Fruit fly (Drosophila melanogaster) whole organism, embryonic: ENCODE data around the gene CG43175.

ENCODE experiments used
- Bgb ChIP-seq: fragments of 200-800 bp; sonication (Bioruptor generic); IDR thresholded peaks from 2 replicates; pipeline ENCODE4 v1.3.6; 2022; ENCODE audit warnings: missing biosample characterization, missing genetic modification characterization; ENCODE audit not compliant: partially characterized antibody
- CG10462 ChIP-seq: fragments of 200-800 bp; sonication (Bioruptor generic); optimal IDR thresholded peaks from 2 replicates; lab custom pipeline; 2016; ENCODE audit warnings: missing biosample characterization, missing genetic modification characterization
- CG10979 ChIP-seq: fragments of 200-800 bp; sonication (Bioruptor generic); optimal IDR thresholded peaks from 2 replicates; lab custom pipeline; 2018; ENCODE audit warnings: missing biosample characterization, mild to moderate bottlenecking, missing genetic modification characterization, moderate library complexity
- CG11723 ChIP-seq: fragments of 200-800 bp; sonication (Bioruptor generic); optimal IDR thresholded peaks from 2 replicates; lab custom pipeline; 2017; ENCODE audit warnings: missing biosample characterization, mild to moderate bottlenecking, missing genetic modification characterization
- CG12391 ChIP-seq: fragments of 200-800 bp; sonication (Bioruptor generic); optimal IDR thresholded peaks from 3 replicates; lab custom pipeline; 2018; ENCODE audit warnings: missing biosample characterization, mild to moderate bottlenecking, missing genetic modification characterization, moderate library complexity
- CG17359 ChIP-seq: fragments of 200-800 bp; sonication (Bioruptor generic); optimal IDR thresholded peaks from 3 replicates; lab custom pipeline; 2018; ENCODE audit warnings: missing biosample characterization, mild to moderate bottlenecking, missing genetic modification characterization, moderate library complexity
- CG18011 ChIP-seq: fragments of 200-800 bp; sonication (Bioruptor generic); optimal IDR thresholded peaks from 2 replicates; lab custom pipeline; 2017; ENCODE audit warnings: missing biosample characterization, missing genetic modification characterization, mild to moderate bottlenecking, moderate library complexity, missing genotype
- CG2199 ChIP-seq: fragments of 200-800 bp; sonication (Bioruptor generic); IDR thresholded peaks from 3 replicates; pipeline ENCODE4 v1.3.6; 2022; ENCODE audit warnings: missing biosample characterization, missing genetic modification characterization
- CG6854 ChIP-seq: fragments of 200-800 bp; sonication (Bioruptor generic); optimal IDR thresholded peaks from 3 replicates; lab custom pipeline; 2017; ENCODE audit warnings: missing biosample characterization, mild to moderate bottlenecking, missing genetic modification characterization
- CG8924 ChIP-seq: fragments of 200-800 bp; optimal IDR thresholded peaks from 3 replicates; lab custom pipeline; 2019; ENCODE audit warnings: missing biosample characterization, mild to moderate bottlenecking, missing genetic modification characterization, moderate library complexity
- CG9932 ChIP-seq: fragments of 200-800 bp; sonication (Bioruptor generic); IDR thresholded peaks from 2 replicates; pipeline ENCODE4 v1.3.6; 2022; ENCODE audit warnings: missing biosample characterization, missing genetic modification characterization
- CHES-1-like ChIP-seq: fragments of 200-800 bp; sonication (Bioruptor generic); optimal IDR thresholded peaks from 2 replicates; lab custom pipeline; 2016; ENCODE audit warnings: missing biosample characterization, missing genetic modification characterization
- CoRest ChIP-seq: fragments of 200-800 bp; sonication (Bioruptor generic); optimal IDR thresholded peaks from 3 replicates; lab custom pipeline; 2018; ENCODE audit warnings: missing biosample characterization, mild to moderate bottlenecking, missing genetic modification characterization, moderate library complexity
- Drgx ChIP-seq: fragments of 200-800 bp; sonication (Bioruptor generic); IDR thresholded peaks from 2 replicates; pipeline ENCODE4 v1.3.6; 2022; ENCODE audit warnings: missing biosample characterization, missing genetic modification characterization
- Ets65A ChIP-seq: fragments of 200-800 bp; sonication (Bioruptor generic); peaks from one replicate; lab custom pipeline; 2016; ENCODE audit warnings: missing biosample characterization, missing genetic modification characterization
- Nf-YC ChIP-seq: fragments of 200-800 bp; optimal IDR thresholded peaks from 3 replicates; lab custom pipeline; 2019; ENCODE audit warnings: missing biosample characterization, mild to moderate bottlenecking, missing genetic modification characterization, moderate library complexity
- Six4 ChIP-seq: fragments of 200-800 bp; sonication (Bioruptor generic); optimal IDR thresholded peaks from 2 replicates; lab custom pipeline; 2016; ENCODE audit warnings: missing biosample characterization, missing genetic modification characterization
- Trl ChIP-seq, 3 experiments: fragments of >200 bp in 2 of 3; fragments of 200-800 bp in 1 of 3; sonication (Bioruptor generic) in 1 of 3; optimal IDR thresholded peaks; 2 replicates in 1 of 3; 3 replicates in 2 of 3; lab custom pipeline; 2016 to 2017; ENCODE audit warnings: missing biosample characterization in 1 of 3, missing genetic modification characterization in 1 of 3
- amos ChIP-seq: fragments of 200-800 bp; sonication (Bioruptor generic); IDR thresholded peaks from 2 replicates; pipeline ENCODE4 v1.3.6; 2022; ENCODE audit warnings: missing biosample characterization, missing genetic modification characterization; ENCODE audit not compliant: partially characterized antibody
- bbx ChIP-seq: fragments of 200-800 bp; sonication (Bioruptor generic); IDR thresholded peaks from 2 replicates; pipeline ENCODE4 v1.3.6; 2022; ENCODE audit warnings: missing biosample characterization, missing genetic modification characterization; ENCODE audit not compliant: partially characterized antibody
- br ChIP-seq: fragments of >200 bp; optimal IDR thresholded peaks from 2 replicates; lab custom pipeline; 2017
- btn ChIP-seq: fragments of 200-800 bp; sonication (Bioruptor generic); optimal IDR thresholded peaks from 2 replicates; lab custom pipeline; 2016; ENCODE audit warnings: missing biosample characterization, missing genetic modification characterization
- cg ChIP-seq: fragments of 200-800 bp; sonication (Bioruptor generic); optimal IDR thresholded peaks from 3 replicates; lab custom pipeline; 2019; ENCODE audit warnings: missing biosample characterization, mild to moderate bottlenecking, missing genetic modification characterization, moderate library complexity
- crc ChIP-seq: fragments of 200-800 bp; sonication (Bioruptor generic); optimal IDR thresholded peaks from 2 replicates; lab custom pipeline; 2016; ENCODE audit warnings: missing biosample characterization, missing genetic modification characterization
- croc ChIP-seq: fragments of 200-800 bp; sonication (Bioruptor generic); conservative IDR thresholded peaks from 3 replicates; pipeline ENCODE4 v1.3.6; 2022; ENCODE audit warnings: missing biosample characterization, missing genetic modification characterization
- crp ChIP-seq, 2 experiments: fragments of 200-800 bp; sonication (Bioruptor generic); optimal IDR thresholded peaks; 2 replicates in 1 of 2; 3 replicates in 1 of 2; lab custom pipeline; 2017; ENCODE audit warnings: missing biosample characterization in 2 of 2, missing genetic modification characterization in 2 of 2, mild to moderate bottlenecking in 1 of 2, moderate library complexity in 1 of 2
- dati ChIP-seq: fragments of 200-800 bp; sonication (Bioruptor generic); IDR thresholded peaks from 2 replicates; pipeline ENCODE4 v1.3.6; 2022; ENCODE audit warnings: missing biosample characterization, missing genetic modification characterization
- dpn ChIP-seq, 2 experiments: fragments of 200-800 bp; sonication (Bioruptor generic); optimal IDR thresholded peaks; 3 replicates each; lab custom pipeline; 2016; ENCODE audit warnings: missing biosample characterization in 2 of 2, missing genetic modification characterization in 2 of 2
- emc ChIP-seq: fragments of 200-800 bp; sonication (Bioruptor generic); optimal IDR thresholded peaks from 2 replicates; lab custom pipeline; 2016; ENCODE audit warnings: missing biosample characterization, missing genetic modification characterization
- ewg ChIP-seq: fragments of 200-800 bp; sonication (Bioruptor generic); optimal IDR thresholded peaks from 3 replicates; lab custom pipeline; 2017; ENCODE audit warnings: mild to moderate bottlenecking, missing biosample characterization, missing genetic modification reagents, missing genetic modification characterization
- eyg ChIP-seq: fragments of 200-800 bp; sonication (Bioruptor generic); optimal IDR thresholded peaks from 3 replicates; lab custom pipeline; 2016; ENCODE audit warnings: missing biosample characterization, missing genetic modification characterization
- fru ChIP-seq: fragments of >200 bp; optimal IDR thresholded peaks from 2 replicates; lab custom pipeline; 2017
- her ChIP-seq: fragments of 200-800 bp; sonication (Bioruptor generic); optimal IDR thresholded peaks from 2 replicates; lab custom pipeline; 2016; ENCODE audit warnings: missing biosample characterization, missing genetic modification characterization
- inv ChIP-seq: fragments of 200-800 bp; sonication (Bioruptor generic); IDR thresholded peaks from 2 replicates; pipeline ENCODE4 v1.3.6; 2022; ENCODE audit warnings: missing biosample characterization, missing genetic modification characterization; ENCODE audit not compliant: partially characterized antibody
- phol ChIP-seq: fragments of 200-800 bp; sonication (Bioruptor generic); optimal IDR thresholded peaks from 3 replicates; lab custom pipeline; 2018; ENCODE audit warnings: missing biosample characterization, mild to moderate bottlenecking, missing genetic modification characterization, moderate library complexity
- pita ChIP-seq: fragments of 200-800 bp; sonication (Bioruptor generic); optimal IDR thresholded peaks from 2 replicates; lab custom pipeline; 2017; ENCODE audit warnings: missing biosample characterization, mild to moderate bottlenecking, missing genetic modification characterization
- pros ChIP-seq: fragments of 200-800 bp; sonication (Bioruptor generic); optimal IDR thresholded peaks from 3 replicates; lab custom pipeline; 2019; ENCODE audit warnings: missing biosample characterization, mild to moderate bottlenecking, missing genetic modification characterization, moderate library complexity
- scrt ChIP-seq: fragments of 200-800 bp; sonication (Bioruptor generic); optimal IDR thresholded peaks from 2 replicates; lab custom pipeline; 2018; ENCODE audit warnings: missing biosample characterization, mild to moderate bottlenecking, missing genetic modification characterization, moderate library complexity
- tll ChIP-seq, 2 experiments: fragments of 200-800 bp in 1 of 2; fragments of >200 bp in 1 of 2; sonication (Bioruptor generic) in 1 of 2; optimal IDR thresholded peaks; 2 replicates each; lab custom pipeline; 2017 to 2019; ENCODE audit warnings: missing biosample characterization in 2 of 2, missing genetic modification characterization in 2 of 2, mild to moderate bottlenecking in 1 of 2, moderate library complexity in 1 of 2
- toy ChIP-seq: fragments of 200-800 bp; sonication (Bioruptor generic); IDR thresholded peaks from 2 replicates; pipeline ENCODE4 v1.3.6; 2022; ENCODE audit warnings: missing biosample characterization, missing genetic modification characterization
- trem ChIP-seq: fragments of 200-800 bp; optimal IDR thresholded peaks from 3 replicates; lab custom pipeline; 2019; ENCODE audit warnings: missing biosample characterization, mild to moderate bottlenecking, missing genetic modification characterization, moderate library complexity
- usp ChIP-seq: fragments of >200 bp; optimal IDR thresholded peaks from 2 replicates; lab custom pipeline; 2017; ENCODE audit warnings: missing biosample characterization, missing genetic modification characterization
- yki ChIP-seq: fragments of >200 bp; optimal IDR thresholded peaks from 3 replicates; lab custom pipeline; 2018

CG43175 gene

dm6 chr3R:17666061-17666796, 35.7 kb downstream of the CG43175 start (continued):
- TF ChIP-seq toy (GFP tag; lab: Robert Waterston, UW) (no peak), Drgx (GFP tag; lab: Robert Waterston, UW) (no peak), btn (GFP tag; lab: Kevin White, UChicago) (no peak), trem (tag; lab: Kevin White, UChicago) (no peak), CG12391 (no peak), inv (GFP tag; lab: Robert Waterston, UW) (no peak), Nf-YC (peak; percentile 95), dati (GFP tag; lab: Robert Waterston, UW) (no peak), crp (GFP tag; optimal IDR thresholded peaks at IDR 0.05; lab: Kevin White, UChicago) (no peak), CG6854 (GFP tag; lab: Kevin White, UChicago) (no peak), ewg (GFP tag; lab: Kevin White, UChicago) (peak; percentile 49), CG8924 (peak; percentile 19), Six4 (no peak), CG10979 (no peak), Trl (optimal IDR thresholded peaks at IDR 0.05; lab: Kevin White, UChicago) (peak; percentile 69 to 82), Trl (GFP tag; optimal IDR thresholded peaks at IDR 0.05; lab: Kevin White, UChicago) (no peak), her (GFP tag; lab: Kevin White, UChicago) (no peak), CG10462 (GFP tag; lab: Kevin White, UChicago) (peak; percentile 55), usp (GFP tag; lab: Kevin White, UChicago) (no peak), pita (GFP tag; lab: Kevin White, UChicago) (no peak), Bgb (GFP tag; lab: Robert Waterston, UW) (no peak), CG9932 (no peak), fru (no peak), br (lab: Kevin White, UChicago) (no peak), scrt (GFP tag; lab: Kevin White, UChicago) (peak; percentile 93), CG11723 (no peak), tll (GFP tag; optimal IDR thresholded peaks at IDR 0.05; lab: Kevin White, UChicago) (no peak), emc (GFP tag; lab: Kevin White, UChicago) (no peak), cg (GFP tag; lab: Kevin White, UChicago) (peak; percentile 41), eyg (GFP tag; lab: Kevin White, UChicago) (no peak), CG17359 (tag; lab: Kevin White, UChicago) (no peak), CHES-1-like (GFP tag; lab: Kevin White, UChicago) (no peak), bbx (GFP tag; lab: Robert Waterston, UW) (no peak), yki (lab: Kevin White, UChicago) (peak; percentile 72), CoRest (tag; lab: Kevin White, UChicago) (no peak), croc (GFP tag; lab: Robert Waterston, UW) (no peak), CG2199 (GFP tag; lab: Robert Waterston, UW) (no peak), pros (GFP tag; lab: Kevin White, UChicago) (peak; percentile 32)
- TF ChIP-seq, all 482 proteins: peak for 14

dm6 chr3R:17666797-17667156, 36.3 kb downstream of the CG43175 start:
- TF ChIP-seq Ets65A (GFP tag; lab: Kevin White, UChicago) (peak; percentile 78), crc (no peak), Nf-YC (peak; percentile 8), dpn (GFP tag; optimal IDR thresholded peaks at IDR 0.05; lab: Kevin White, UChicago) (no peak), amos (GFP tag; lab: Robert Waterston, UW) (no peak), CG18011 (no peak), phol (peak; percentile 54)
